Worm (Caenorhabditis elegans) whole organism, L4 larva: ENCODE data around the gene tbc-17.

Experiments used
- D1046.2 ChIP-seq: fragments of 200-800 bp; sonication (Bioruptor generic); IDR thresholded peaks from 2 replicates; pipeline ENCODE4 v1.3.6; 2022; ENCODE audit warnings: missing genetic modification characterization, missing compliant biosample characterization
- T20F7.1 ChIP-seq: fragments of 200-800 bp; sonication (Bioruptor generic); optimal IDR thresholded peaks from 2 replicates; lab custom pipeline; 2018; ENCODE audit warnings: mild to moderate bottlenecking, missing genetic modification characterization, missing compliant biosample characterization
- Y105C5A.15 ChIP-seq: fragments of 200-800 bp; sonication (Bioruptor generic); IDR thresholded peaks from 2 replicates; pipeline ENCODE4 v1.3.6; 2022; ENCODE audit warnings: missing genetic modification characterization, missing compliant biosample characterization
- Y48G9A.11 ChIP-seq: fragments of 200-800 bp; sonication (Bioruptor generic); IDR thresholded peaks from 2 replicates; pipeline ENCODE4 v1.3.6; 2022; ENCODE audit warnings: missing genetic modification reagents, missing genetic modification characterization, missing compliant biosample characterization
- Y75B8A.6 ChIP-seq: fragments of 200-800 bp; sonication (Bioruptor generic); IDR thresholded peaks from 2 replicates; pipeline ENCODE4 v1.3.6; 2022; ENCODE audit warnings: missing genetic modification reagents, missing genetic modification characterization, missing compliant biosample characterization
- ZK337.2 ChIP-seq: fragments of 200-800 bp; sonication (Bioruptor generic); IDR thresholded peaks from 2 replicates; pipeline ENCODE4 v1.3.6; 2022; ENCODE audit warnings: missing genetic modification reagents, missing genetic modification characterization, missing compliant biosample characterization
- aha-1 ChIP-seq: fragments of 150-350 bp; peaks from one replicate; lab custom pipeline; 2014; ENCODE audit warnings: missing biosample characterization, missing genetic modification characterization
- aly-2 ChIP-seq: sonication (generic microtip); optimal IDR thresholded peaks from 2 replicates; lab custom pipeline; 2018; ENCODE audit warnings: missing biosample characterization, missing genetic modification characterization
- ceh-28 ChIP-seq: fragments of 150-350 bp; optimal IDR thresholded peaks from 2 replicates; lab custom pipeline; 2014; ENCODE audit warnings: missing biosample characterization, missing genetic modification reagents, missing genetic modification characterization
- ceh-44 ChIP-seq: fragments of 200-800 bp; sonication (Bioruptor generic); IDR thresholded peaks from 2 replicates; pipeline ENCODE4 v1.3.6; 2022; ENCODE audit warnings: missing genetic modification reagents, missing genetic modification characterization, missing compliant biosample characterization
- dmd-6 ChIP-seq: fragments of 200-800 bp; sonication (Bioruptor generic); IDR thresholded peaks from 2 replicates; pipeline ENCODE4 v1.3.6; 2022; ENCODE audit warnings: missing genetic modification reagents, missing genetic modification characterization, missing compliant biosample characterization
- dmd-9 ChIP-seq: fragments of 200-800 bp; sonication (Bioruptor generic); IDR thresholded peaks from 2 replicates; pipeline ENCODE4 v1.3.6; 2022; ENCODE audit warnings: missing genetic modification reagents, missing genetic modification characterization, missing compliant biosample characterization
- duxl-1 ChIP-seq: sonication (generic microtip); optimal IDR thresholded peaks from 2 replicates; lab custom pipeline; 2016; ENCODE audit warnings: mild to moderate bottlenecking, missing genetic modification characterization, moderate library complexity, missing compliant biosample characterization; ENCODE audit not compliant: poor library complexity
- egl-43 ChIP-seq: fragments of 200-800 bp; sonication (Bioruptor generic); IDR thresholded peaks from 2 replicates; pipeline ENCODE4 v1.3.6; 2022; ENCODE audit warnings: missing genetic modification reagents, missing genetic modification characterization, missing compliant biosample characterization
- hlh-30 ChIP-seq: sonication (generic microtip); optimal IDR thresholded peaks from 2 replicates; lab custom pipeline; 2017; ENCODE audit warnings: antibody characterized with exemption, mild to moderate bottlenecking, missing genetic modification characterization, missing compliant biosample characterization; ENCODE audit not compliant: insufficient read depth
- lin-1 ChIP-seq: fragments of 200-800 bp; sonication (Bioruptor generic); IDR thresholded peaks from 2 replicates; pipeline ENCODE4 v1.3.6; 2022; ENCODE audit warnings: missing genetic modification reagents, missing genetic modification characterization, missing compliant biosample characterization
- lin-13 ChIP-seq: fragments of 150-350 bp; optimal IDR thresholded peaks from 2 replicates; lab custom pipeline; 2014; ENCODE audit warnings: missing biosample characterization, missing genetic modification reagents, missing genetic modification characterization
- lin-38 ChIP-seq: fragments of 200-800 bp; sonication (Bioruptor generic); IDR thresholded peaks from 2 replicates; pipeline ENCODE4 v1.3.6; 2022; ENCODE audit warnings: missing genetic modification reagents, missing genetic modification characterization, missing compliant biosample characterization
- lir-3 ChIP-seq: sonication (generic microtip); optimal IDR thresholded peaks from 2 replicates; lab custom pipeline; 2016; ENCODE audit warnings: mild to moderate bottlenecking, missing genetic modification characterization, missing compliant biosample characterization
- mes-2 ChIP-seq: sonication (generic microtip); optimal IDR thresholded peaks from 2 replicates; lab custom pipeline; 2016; ENCODE audit warnings: missing genotype, mild to moderate bottlenecking, missing genetic modification characterization, missing compliant biosample characterization; ENCODE audit not compliant: poor library complexity, severe bottlenecking
- mxl-3 ChIP-seq: fragments of 200-800 bp; sonication (Bioruptor generic); optimal IDR thresholded peaks from 2 replicates; lab custom pipeline; 2018; ENCODE audit warnings: mild to moderate bottlenecking, missing genetic modification characterization, missing compliant biosample characterization
- nhr-10 ChIP-seq: fragments of 150-350 bp; optimal IDR thresholded peaks from 2 replicates; lab custom pipeline; 2014; ENCODE audit warnings: missing biosample characterization, missing genetic modification characterization
- nhr-237 ChIP-seq: sonication (generic microtip); optimal IDR thresholded peaks from 2 replicates; lab custom pipeline; 2017; ENCODE audit warnings: missing biosample characterization, missing genetic modification characterization
- pha-4 ChIP-seq, 2 experiments: fragments of 150-350 bp in 1 of 2; fragments of 200-800 bp in 1 of 2; sonication (Bioruptor generic) in 1 of 2; IDR thresholded peaks in 1 of 2; optimal IDR thresholded peaks in 1 of 2; 2 replicates each; pipeline versions ENCODE4 v1.3.6 to Lab custom; 2014 to 2022; ENCODE audit warnings: missing genetic modification characterization in 2 of 2, missing genetic modification reagents in 2 of 2, missing biosample characterization in 1 of 2, missing compliant biosample characterization in 1 of 2
- php-3 ChIP-seq: fragments of 200-800 bp; sonication (Bioruptor generic); IDR thresholded peaks from 2 replicates; pipeline ENCODE4 v1.3.6; 2022; ENCODE audit warnings: missing genetic modification reagents, missing genetic modification characterization, missing compliant biosample characterization
- set-16 ChIP-seq: fragments of 200-800 bp; sonication (Bioruptor generic); IDR thresholded peaks from 2 replicates; pipeline ENCODE4 v1.3.6; 2022; ENCODE audit warnings: missing genetic modification reagents, missing genetic modification characterization, missing compliant biosample characterization
- snpc-4 ChIP-seq: fragments of 150-350 bp; optimal IDR thresholded peaks from 2 replicates; lab custom pipeline; 2014; ENCODE audit warnings: missing biosample characterization, missing genetic modification characterization
- tra-1 ChIP-seq: fragments of 200-800 bp; sonication (Bioruptor generic); IDR thresholded peaks from 2 replicates; pipeline ENCODE4 v1.3.6; 2022; ENCODE audit warnings: missing genetic modification reagents, missing genetic modification characterization, missing compliant biosample characterization
- unc-130 ChIP-seq: sonication (generic microtip); optimal IDR thresholded peaks from 2 replicates; lab custom pipeline; 2016; ENCODE audit warnings: missing genetic modification reagents, missing genetic modification characterization, missing compliant biosample characterization

Gene tbc-17

DNA sequence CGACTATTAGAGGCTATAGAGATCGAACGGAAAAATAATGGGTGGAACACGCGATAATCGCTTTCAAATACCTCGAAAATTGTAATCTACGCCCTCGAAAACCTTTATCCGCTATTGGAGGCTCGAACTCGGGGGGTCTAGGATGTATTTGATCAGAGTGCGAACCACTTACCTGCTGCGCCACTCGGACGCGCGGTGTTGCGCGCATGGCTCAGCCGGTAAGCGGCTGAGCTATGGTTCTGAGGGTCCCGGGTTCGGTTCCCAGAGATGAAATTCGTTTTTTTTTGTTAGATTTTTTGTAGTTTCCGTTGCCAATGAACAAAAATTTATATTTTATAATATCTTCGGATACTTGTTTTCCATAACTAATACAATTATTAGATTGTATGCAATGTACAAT is 26.1 kb upstream of the tbc-17 start:
- no peak for TF ChIP-seq unc-130 (GFP tag; lab: Kevin White, UChicago)
- no peak for TF ChIP-seq Y105C5A.15 (GFP tag; lab: Robert Waterston, UW)
- peak; percentile 6; the same call in 1 of the 2 replicates for TF ChIP-seq tra-1 (GFP tag; lab: Robert Waterston, UW)
- peak; percentile 46; the same call in 1 of the 2 replicates for TF ChIP-seq set-16 (GFP tag; lab: Robert Waterston, UW)
- 0 out of 2 replicates have a peak, but pooled peaks have one; percentile 38 for TF ChIP-seq egl-43 (GFP tag; lab: Robert Waterston, UW)
- no peak for TF ChIP-seq duxl-1 (tag; lab: Kevin White, UChicago)
- no peak for TF ChIP-seq dmd-6 (GFP tag; lab: Robert Waterston, UW)
- TF ChIP-seq nhr-237 (tag; lab: Kevin White, UChicago), result no peak
- no peak for TF ChIP-seq php-3 (GFP tag; lab: Robert Waterston, UW)
- TF ChIP-seq dmd-9 (GFP tag; lab: Robert Waterston, UW), result 0 out of 2 replicates have a peak, but pooled peaks have one; percentile 53
- peak; percentile 14 for TF ChIP-seq mes-2 (tag; lab: Kevin White, UChicago)
- peak; percentile 13 for TF ChIP-seq lin-13 (GFP tag; lab: Kevin White, UChicago)
- peak; percentile 67; the same call in 1 of the 2 replicates for TF ChIP-seq Y48G9A.11
- TF ChIP-seq lin-1 (GFP tag; lab: Robert Waterston, UW), result no peak
- TF ChIP-seq D1046.2 (GFP tag; lab: Robert Waterston, UW), result 0 out of 2 replicates have a peak, but pooled peaks have one; percentile 60
- TF ChIP-seq lir-3 (tag; lab: Kevin White, UChicago), result no peak
- TF ChIP-seq hlh-30 (tag; lab: Kevin White, UChicago), result no peak
- peak; percentile 19; the same call in 1 of the 2 replicates for TF ChIP-seq lin-38 (GFP tag; lab: Robert Waterston, UW)
- no peak for TF ChIP-seq nhr-10
- TF ChIP-seq ceh-44 (GFP tag; lab: Robert Waterston, UW), result no peak

DNA sequence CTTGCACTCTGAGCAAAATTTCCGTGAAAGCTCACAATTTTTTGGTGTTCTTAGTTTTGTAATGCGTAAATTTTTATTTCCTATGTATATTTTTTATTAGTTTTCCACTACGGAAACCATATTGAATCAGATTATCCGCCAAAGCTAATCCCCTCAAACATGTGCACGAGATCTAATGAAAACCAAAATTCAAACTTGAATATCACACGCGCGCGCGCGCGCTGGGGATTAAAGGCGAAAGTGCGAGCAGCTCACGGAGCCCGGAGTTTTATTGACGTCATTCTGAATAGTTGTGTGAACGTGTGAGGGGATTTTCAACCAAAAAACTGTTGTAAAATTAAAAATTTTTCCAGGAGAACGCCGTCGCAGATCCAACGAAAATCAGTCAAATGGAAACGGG is 25.3 kb upstream of the tbc-17 start:
- TF ChIP-seq pha-4 (GFP tag; IDR thresholded peaks at IDR 0.05; lab: Robert Waterston, UW) (no peak), pha-4 (tag; optimal IDR thresholded peaks at IDR 0.05; lab: Kevin White, UChicago) (no peak), set-16 (GFP tag; lab: Robert Waterston, UW) (peak; percentile 44; the same call in 1 of the 2 replicates), Y48G9A.11 (no peak), snpc-4 (tag; lab: Kevin White, UChicago) (no peak)

DNA sequence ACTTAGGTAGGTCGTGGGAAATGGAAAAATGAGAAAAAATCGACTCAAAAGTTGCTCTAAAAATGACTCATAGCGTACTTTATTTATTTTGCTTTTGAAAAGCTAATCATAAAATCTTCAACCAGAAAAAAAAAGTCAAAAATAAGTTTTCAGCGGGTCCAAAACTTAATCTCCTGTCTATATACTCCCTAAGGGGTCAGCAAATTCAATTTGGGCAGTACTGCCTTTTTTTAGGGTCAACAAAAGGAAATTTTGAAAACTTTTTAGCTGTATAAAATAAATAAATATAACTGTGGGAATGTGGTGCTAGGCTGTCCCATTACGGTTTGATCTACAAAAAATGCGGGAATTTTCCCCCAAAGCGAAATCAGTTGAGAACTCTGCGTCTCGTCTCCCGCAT is 24.9 kb upstream of the tbc-17 start:
- TF ChIP-seq mxl-3, result no peak
- no peak for TF ChIP-seq T20F7.1 (GFP tag; lab: Kevin White, UChicago)
- no peak for TF ChIP-seq D1046.2 (GFP tag; lab: Robert Waterston, UW)
- no peak for TF ChIP-seq php-3 (GFP tag; lab: Robert Waterston, UW)
- TF ChIP-seq aly-2 (tag; lab: Kevin White, UChicago), result no peak
- no peak for TF ChIP-seq Y75B8A.6
- no peak for TF ChIP-seq ZK337.2 (GFP tag; lab: Robert Waterston, UW)

DNA sequence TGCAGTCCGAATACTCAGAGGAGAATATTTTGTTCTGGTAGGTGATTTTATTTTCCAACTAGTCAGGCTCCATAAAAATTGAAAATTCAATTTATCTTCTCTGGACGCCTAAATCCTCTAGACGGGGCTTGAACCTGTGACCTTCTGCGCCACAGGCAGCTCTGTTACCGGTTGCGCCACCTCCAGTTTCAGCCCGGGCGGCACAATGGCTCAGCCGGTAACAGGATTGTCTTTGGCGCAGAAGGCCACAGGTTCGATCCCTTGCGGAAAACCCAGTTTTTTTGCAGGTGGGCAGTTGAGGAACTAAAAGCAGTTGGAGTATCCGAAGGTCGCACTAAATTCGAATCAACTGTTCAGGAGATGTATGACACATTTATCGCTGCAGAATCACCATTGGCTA is 24.3 kb upstream of the tbc-17 start:
- TF ChIP-seq ceh-28 (no peak), set-16 (GFP tag; lab: Robert Waterston, UW) (peak; percentile 60), Y48G9A.11 (peak; percentile 48; the same call in 1 of the 2 replicates), aha-1 (tag; lab: Kevin White, UChicago) (peak; percentile 85), Y105C5A.15 (GFP tag; lab: Robert Waterston, UW) (0 out of 2 replicates have a peak, but pooled peaks have one; percentile 11), mxl-3 (no peak)
